Fruit fly (Drosophila melanogaster) whole organism, pupa: ENCODE measurements around the gene CG15879.

Experiments
- CG10348 ChIP-seq: fragments of 200-800 bp; sonication (Bioruptor generic); IDR thresholded peaks from 2 replicates; pipeline ENCODE4 v1.3.6; 2022; ENCODE audit warnings: missing biosample characterization, missing genetic modification characterization
- CG12605 ChIP-seq: fragments of 200-800 bp; sonication (Bioruptor generic); IDR thresholded peaks from 2 replicates; pipeline ENCODE4 v1.3.6; 2022; ENCODE audit warnings: missing biosample characterization, missing genetic modification characterization
- CG14655 ChIP-seq: fragments of 200-800 bp; sonication (Bioruptor generic); optimal IDR thresholded peaks from 3 replicates; lab custom pipeline; 2017; ENCODE audit warnings: mild to moderate bottlenecking, missing biosample characterization, missing genetic modification reagents, missing genetic modification characterization
- CG32121 ChIP-seq: fragments of 200-800 bp; sonication (Bioruptor generic); IDR thresholded peaks from 2 replicates; pipeline ENCODE4 v1.3.6; 2022; ENCODE audit warnings: missing biosample characterization, missing genetic modification characterization
- CG34367 ChIP-seq: fragments of 200-800 bp; sonication (Bioruptor generic); optimal IDR thresholded peaks from 2 replicates; lab custom pipeline; 2018; ENCODE audit warnings: missing biosample characterization, mild to moderate bottlenecking, missing genetic modification characterization
- CG8159 ChIP-seq: fragments of 200-800 bp; sonication (Bioruptor generic); optimal IDR thresholded peaks from 3 replicates; lab custom pipeline; 2018; ENCODE audit warnings: missing biosample characterization, mild to moderate bottlenecking, missing genetic modification characterization, moderate library complexity
- CG8301 ChIP-seq: fragments of 200-800 bp; sonication (Bioruptor generic); optimal IDR thresholded peaks from 2 replicates; lab custom pipeline; 2018; ENCODE audit warnings: missing biosample characterization, mild to moderate bottlenecking, missing genetic modification characterization
- D1 ChIP-seq: fragments of 200-800 bp; sonication (Bioruptor generic); optimal IDR thresholded peaks from 2 replicates; lab custom pipeline; 2018; ENCODE audit warnings: missing biosample characterization, mild to moderate bottlenecking, missing genetic modification characterization, moderate library complexity
- EcR ChIP-seq: fragments of 200-800 bp; sonication (Bioruptor generic); optimal IDR thresholded peaks from 3 replicates; lab custom pipeline; 2019; ENCODE audit warnings: missing biosample characterization, missing genetic modification characterization, mild to moderate bottlenecking, moderate library complexity, missing genetic modification reagents
- Snoo ChIP-seq: fragments of 200-800 bp; sonication (Bioruptor generic); optimal IDR thresholded peaks from 3 replicates; lab custom pipeline; 2017; ENCODE audit warnings: missing biosample characterization, mild to moderate bottlenecking, missing genetic modification characterization, inconsistent platforms
- fd96Ca ChIP-seq: fragments of 200-800 bp; sonication (Bioruptor generic); IDR thresholded peaks from 3 replicates; pipeline ENCODE4 v1.3.6; 2022; ENCODE audit warnings: missing biosample characterization, missing genetic modification characterization
- gl ChIP-seq: fragments of 200-800 bp; sonication (Bioruptor generic); optimal IDR thresholded peaks from 2 replicates; lab custom pipeline; 2018; ENCODE audit warnings: missing biosample characterization, mild to moderate bottlenecking, missing genetic modification characterization

dm6 chr3L:2174232-2174631, 5.3 kb upstream of the CG15879 start, which contains the start of gene CG15820:
- TF ChIP-seq EcR (GFP tag; lab: Kevin White, UChicago) = no peak
- no peak for TF ChIP-seq CG8159 (tag; lab: Kevin White, UChicago)
- no peak for TF ChIP-seq Snoo
- TF ChIP-seq gl (tag; lab: Kevin White, UChicago) = no peak
- no peak for TF ChIP-seq CG32121
- TF ChIP-seq CG34367 (tag; lab: Kevin White, UChicago) = no peak
- no peak for TF ChIP-seq CG14655 (GFP tag; lab: Kevin White, UChicago)
- no peak for TF ChIP-seq CG12605 (GFP tag; lab: Robert Waterston, UW)
- TF ChIP-seq D1 = no peak
- no peak for TF ChIP-seq CG10348 (GFP tag; lab: Robert Waterston, UW)
- TF ChIP-seq fd96Ca (GFP tag; lab: Robert Waterston, UW) = no peak
- no peak for TF ChIP-seq CG8301 (tag; lab: Kevin White, UChicago)
